Worm (Caenorhabditis elegans) whole organism, L1 larva: ENCODE data around the gene K11H12.11.

Experiments
- C16A3.4 ChIP-seq: fragments of 150-350 bp; optimal IDR thresholded peaks from 2 replicates; lab custom pipeline; 2014; ENCODE audit warnings: missing biosample characterization, missing genetic modification characterization
- Y116A8C.19 ChIP-seq: sonication (generic microtip); optimal IDR thresholded peaks from 2 replicates; lab custom pipeline; 2016; ENCODE audit warnings: missing compliant biosample characterization, missing genetic modification characterization, borderline replicate concordance
- aha-1 ChIP-seq: fragments of 150-350 bp; optimal IDR thresholded peaks from 2 replicates; lab custom pipeline; 2014; ENCODE audit warnings: missing biosample characterization, missing genetic modification characterization
- alr-1 ChIP-seq: fragments of 200-800 bp; sonication (Bioruptor generic); optimal IDR thresholded peaks from 2 replicates; lab custom pipeline; 2018; ENCODE audit warnings: borderline replicate concordance, mild to moderate bottlenecking, missing genetic modification characterization, missing compliant biosample characterization
- blmp-1 ChIP-seq: fragments of 150-350 bp; optimal IDR thresholded peaks from 2 replicates; lab custom pipeline; 2014; ENCODE audit warnings: missing biosample characterization, missing genetic modification characterization
- ceh-8 ChIP-seq: fragments of 200-800 bp; sonication (Bioruptor generic); optimal IDR thresholded peaks from 2 replicates; lab custom pipeline; 2018; ENCODE audit warnings: mild to moderate bottlenecking, missing genetic modification characterization, moderate library complexity, missing compliant biosample characterization
- ceh-82 ChIP-seq, 3 experiments: fragments of 150-350 bp in 1 of 3; sonication (generic microtip) in 2 of 3; optimal IDR thresholded peaks; 2 replicates each; lab custom pipeline; 2014 to 2017; ENCODE audit warnings: missing biosample characterization in 3 of 3, missing genetic modification characterization in 3 of 3
- ceh-88 ChIP-seq: fragments of 200-800 bp; sonication (Bioruptor generic); IDR thresholded peaks from 2 replicates; pipeline ENCODE4 v1.3.6; 2022; ENCODE audit warnings: missing genetic modification characterization, missing compliant biosample characterization
- ceh-90 ChIP-seq: sonication (generic microtip); optimal IDR thresholded peaks from 2 replicates; lab custom pipeline; 2016; ENCODE audit warnings: missing genetic modification characterization, missing compliant biosample characterization
- ces-1 ChIP-seq: fragments of 150-350 bp; optimal IDR thresholded peaks from 2 replicates; lab custom pipeline; 2014; ENCODE audit warnings: missing biosample characterization, missing genetic modification reagents, missing genetic modification characterization
- dsc-1 ChIP-seq: sonication (generic microtip); optimal IDR thresholded peaks from 2 replicates; lab custom pipeline; 2016; ENCODE audit warnings: mild to moderate bottlenecking, missing genetic modification characterization, missing compliant biosample characterization
- efl-1 ChIP-seq, 4 experiments: fragments of 150-350 bp; optimal IDR thresholded peaks in 3 of 4; peaks in 1 of 4; 1 replicate in 1 of 4; 2 replicates in 3 of 4; lab custom pipeline; 2014; ENCODE audit warnings: missing biosample characterization in 2 of 4, missing genetic modification characterization in 2 of 4, missing genetic modification reagents in 2 of 4
- egl-13 ChIP-seq: sonication (generic microtip); optimal IDR thresholded peaks from 2 replicates; lab custom pipeline; 2016; ENCODE audit warnings: missing genotype, missing genetic modification reagents, missing genetic modification characterization, missing compliant biosample characterization
- egl-27 ChIP-seq, 2 experiments: fragments of 150-350 bp in 1 of 2; sonication (generic microtip); optimal IDR thresholded peaks; 3 replicates each; lab custom pipeline; 2017 to 2018; ENCODE audit warnings: missing biosample characterization in 2 of 2, missing genetic modification characterization in 2 of 2, missing genetic modification reagents in 2 of 2
- ets-5 ChIP-seq: fragments of 200-800 bp; sonication (Bioruptor generic); IDR thresholded peaks from 2 replicates; pipeline ENCODE4 v1.3.6; 2022; ENCODE audit warnings: missing genetic modification characterization, missing compliant biosample characterization
- fkh-10 ChIP-seq: sonication (generic microtip); optimal IDR thresholded peaks from 2 replicates; lab custom pipeline; 2017; ENCODE audit warnings: missing biosample characterization, missing genetic modification reagents, missing genetic modification characterization
- fkh-4 ChIP-seq: sonication (generic microtip); optimal IDR thresholded peaks from 2 replicates; lab custom pipeline; 2016; ENCODE audit warnings: missing compliant biosample characterization, missing genetic modification characterization, borderline replicate concordance
- fkh-8 ChIP-seq: sonication (generic microtip); optimal IDR thresholded peaks from 2 replicates; lab custom pipeline; 2016; ENCODE audit warnings: mild to moderate bottlenecking, missing genetic modification characterization, missing compliant biosample characterization
- fos-1 ChIP-seq: fragments of 150-350 bp; optimal IDR thresholded peaks from 2 replicates; lab custom pipeline; 2014; ENCODE audit warnings: missing biosample characterization, missing genetic modification characterization
- hlh-17 ChIP-seq: fragments of 200-800 bp; sonication (Bioruptor generic); optimal IDR thresholded peaks from 2 replicates; lab custom pipeline; 2018; ENCODE audit warnings: missing genetic modification characterization, mild to moderate bottlenecking, missing compliant biosample characterization, moderate library complexity, borderline replicate concordance
- hlh-4 ChIP-seq: sonication (generic microtip); optimal IDR thresholded peaks from 2 replicates; lab custom pipeline; 2016; ENCODE audit warnings: mild to moderate bottlenecking, missing genetic modification characterization, missing compliant biosample characterization
- hpl-2 ChIP-seq: fragments of 150-350 bp; optimal IDR thresholded peaks from 2 replicates; lab custom pipeline; 2014; ENCODE audit warnings: missing biosample characterization, missing genetic modification reagents, missing genetic modification characterization
- irx-1 ChIP-seq: sonication (generic microtip); optimal IDR thresholded peaks from 2 replicates; lab custom pipeline; 2016; ENCODE audit warnings: missing genetic modification characterization, missing compliant biosample characterization
- isw-1 ChIP-seq: fragments of 200-800 bp; sonication (Bioruptor generic); IDR thresholded peaks from 2 replicates; pipeline ENCODE4 v1.3.6; 2022; ENCODE audit warnings: missing genetic modification characterization, missing compliant biosample characterization
- lin-13 ChIP-seq: fragments of 150-350 bp; optimal IDR thresholded peaks from 2 replicates; lab custom pipeline; 2014; ENCODE audit warnings: missing biosample characterization, missing genetic modification reagents, missing genetic modification characterization
- lin-14 ChIP-seq: fragments of 200-800 bp; sonication (Bioruptor generic); optimal IDR thresholded peaks from 2 replicates; lab custom pipeline; 2018; ENCODE audit warnings: mild to moderate bottlenecking, missing genetic modification characterization, moderate library complexity, missing compliant biosample characterization
- lin-15B ChIP-seq: fragments of 150-350 bp; sonication (generic microtip); optimal IDR thresholded peaks from 3 replicates; lab custom pipeline; 2014; ENCODE audit warnings: missing biosample characterization, missing genetic modification characterization
- lin-35 ChIP-seq, 2 experiments: fragments of 150-350 bp; optimal IDR thresholded peaks; 2 replicates each; lab custom pipeline; 2014; ENCODE audit warnings: missing biosample characterization in 2 of 2, missing genetic modification characterization in 2 of 2, missing genetic modification reagents in 2 of 2
- lin-39 ChIP-seq: fragments of 150-350 bp; optimal IDR thresholded peaks from 2 replicates; lab custom pipeline; 2014; ENCODE audit warnings: missing biosample characterization, missing genetic modification reagents, missing genetic modification characterization
- lir-3 ChIP-seq: sonication (generic microtip); optimal IDR thresholded peaks from 2 replicates; lab custom pipeline; 2016; ENCODE audit warnings: mild to moderate bottlenecking, missing genetic modification characterization, moderate library complexity, missing compliant biosample characterization; ENCODE audit not compliant: poor library complexity
- lsy-2 ChIP-seq, 2 experiments: fragments of 150-350 bp; optimal IDR thresholded peaks; 2 replicates each; lab custom pipeline; 2014; ENCODE audit warnings: missing biosample characterization in 2 of 2, missing genetic modification characterization in 2 of 2
- mdl-1 ChIP-seq, 2 experiments: fragments of 150-350 bp; optimal IDR thresholded peaks; 2 replicates each; lab custom pipeline; 2014 to 2017; ENCODE audit warnings: missing biosample characterization in 2 of 2, missing genetic modification characterization in 2 of 2, inconsistent platforms in 1 of 2
- mef-2 ChIP-seq: fragments of 150-350 bp; optimal IDR thresholded peaks from 2 replicates; lab custom pipeline; 2014; ENCODE audit warnings: missing biosample characterization, missing genetic modification characterization
- nhr-20 ChIP-seq: sonication (generic microtip); optimal IDR thresholded peaks from 2 replicates; lab custom pipeline; 2016; ENCODE audit warnings: mild to moderate bottlenecking, missing genetic modification characterization, missing compliant biosample characterization
- nhr-47 ChIP-seq: sonication (generic microtip); optimal IDR thresholded peaks from 2 replicates; lab custom pipeline; 2016; ENCODE audit warnings: mild to moderate bottlenecking, missing genetic modification characterization, moderate library complexity, missing compliant biosample characterization
- nhr-71 ChIP-seq: sonication (generic microtip); optimal IDR thresholded peaks from 2 replicates; lab custom pipeline; 2016; ENCODE audit warnings: mild to moderate bottlenecking, missing genetic modification characterization, moderate library complexity, missing compliant biosample characterization
- nhr-76 ChIP-seq: sonication (generic microtip); optimal IDR thresholded peaks from 2 replicates; lab custom pipeline; 2017; ENCODE audit warnings: missing biosample characterization, missing genetic modification characterization
- pag-3 ChIP-seq: sonication (generic microtip); optimal IDR thresholded peaks from 2 replicates; lab custom pipeline; 2017; ENCODE audit warnings: missing genetic modification characterization, mild to moderate bottlenecking, missing compliant biosample characterization, antibody characterized with exemption, borderline replicate concordance; ENCODE audit not compliant: insufficient read depth
- pax-3 ChIP-seq: fragments of 200-800 bp; sonication (Bioruptor generic); optimal IDR thresholded peaks from 2 replicates; lab custom pipeline; 2018; ENCODE audit warnings: mild to moderate bottlenecking, missing genetic modification characterization, moderate library complexity, missing compliant biosample characterization
- pqm-1 ChIP-seq: sonication (generic microtip); optimal IDR thresholded peaks from 3 replicates; lab custom pipeline; 2017; ENCODE audit warnings: missing biosample characterization, missing genetic modification characterization
- skn-1 ChIP-seq: fragments of 150-350 bp; optimal IDR thresholded peaks from 2 replicates; lab custom pipeline; 2014; ENCODE audit warnings: missing biosample characterization, missing genetic modification characterization
- snpc-4 ChIP-seq: fragments of 150-350 bp; optimal IDR thresholded peaks from 2 replicates; lab custom pipeline; 2014; ENCODE audit warnings: missing biosample characterization, missing genetic modification characterization
- snu-23 ChIP-seq: sonication (generic microtip); optimal IDR thresholded peaks from 2 replicates; lab custom pipeline; 2016; ENCODE audit warnings: missing genetic modification characterization, missing compliant biosample characterization
- sox-4 ChIP-seq: sonication (generic microtip); optimal IDR thresholded peaks from 2 replicates; lab custom pipeline; 2016; ENCODE audit warnings: missing genetic modification characterization, missing compliant biosample characterization
- sptf-1 ChIP-seq: fragments of 150-350 bp; optimal IDR thresholded peaks from 2 replicates; lab custom pipeline; 2014; ENCODE audit warnings: missing biosample characterization, missing genetic modification characterization
- sup-37 ChIP-seq: fragments of 200-800 bp; sonication (Bioruptor generic); optimal IDR thresholded peaks from 2 replicates; lab custom pipeline; 2018; ENCODE audit warnings: mild to moderate bottlenecking, missing genetic modification characterization, missing compliant biosample characterization
- swsn-7 ChIP-seq: sonication (generic microtip); optimal IDR thresholded peaks from 2 replicates; lab custom pipeline; 2016; ENCODE audit warnings: missing genetic modification characterization, missing compliant biosample characterization
- unc-130 ChIP-seq: fragments of 150-350 bp; optimal IDR thresholded peaks from 2 replicates; lab custom pipeline; 2017; ENCODE audit warnings: missing biosample characterization, missing genetic modification characterization, inconsistent platforms
- unc-30 ChIP-seq: sonication (generic microtip); optimal IDR thresholded peaks from 2 replicates; lab custom pipeline; 2017; ENCODE audit warnings: missing biosample characterization, missing genetic modification characterization
- unc-86 ChIP-seq: sonication (generic microtip); optimal IDR thresholded peaks from 2 replicates; lab custom pipeline; 2016; ENCODE audit warnings: missing genetic modification characterization, missing compliant biosample characterization
- zag-1 ChIP-seq: fragments of 150-350 bp; optimal IDR thresholded peaks from 2 replicates; lab custom pipeline; 2014; ENCODE audit warnings: missing biosample characterization, missing genetic modification characterization
- zip-4 ChIP-seq: fragments of 200-800 bp; sonication (Bioruptor generic); optimal IDR thresholded peaks from 2 replicates; lab custom pipeline; 2018; ENCODE audit warnings: mild to moderate bottlenecking, missing genetic modification characterization, moderate library complexity, missing compliant biosample characterization

K11H12.11 gene

ce11 chrIV:659585-659984, 10.8 kb downstream of the K11H12.11 start:
- TF ChIP-seq zip-4 (GFP tag; lab: Kevin White, UChicago) (no peak), nhr-47 (tag; lab: Kevin White, UChicago) (peak; percentile 42), lin-39 (tag; lab: Kevin White, UChicago) (no peak), zag-1 (tag; lab: Kevin White, UChicago) (no peak), nhr-71 (tag; lab: Kevin White, UChicago) (peak; percentile 33), efl-1 (optimal IDR thresholded peaks at IDR 0.05; lab: Kevin White, UChicago) (no peak), efl-1 (GFP tag; optimal IDR thresholded peaks at IDR 0.05 in 1 of 2; lab: Kevin White, UChicago) (no peak), snu-23 (peak; percentile 4), hlh-17 (GFP tag; lab: Kevin White, UChicago) (no peak), alr-1 (tag; lab: Kevin White, UChicago) (no peak), fkh-8 (peak; percentile 67), Y116A8C.19 (tag; lab: Kevin White, UChicago) (no peak), pqm-1 (no peak), egl-13 (tag; lab: Kevin White, UChicago) (peak; percentile 0), snpc-4 (tag; lab: Kevin White, UChicago) (no peak), ceh-82 (tag; optimal IDR thresholded peaks at IDR 0.05; lab: Kevin White, UChicago) (peak in 1 of 3 experiments; percentile 42), unc-30 (tag; lab: Kevin White, UChicago) (no peak), hpl-2 (no peak), skn-1 (tag; lab: Kevin White, UChicago) (no peak), nhr-76 (tag; lab: Kevin White, UChicago) (no peak), isw-1 (GFP tag; lab: Robert Waterston, UW) (no peak), nhr-20 (tag; lab: Kevin White, UChicago) (no peak), C16A3.4 (no peak), mef-2 (no peak), ceh-90 (no peak), lin-35 (GFP tag; optimal IDR thresholded peaks at IDR 0.05; lab: Kevin White, UChicago) (no peak), sup-37 (GFP tag; lab: Kevin White, UChicago) (no peak), mdl-1 (tag; optimal IDR thresholded peaks at IDR 0.05; lab: Kevin White, UChicago) (no peak), irx-1 (no peak), ces-1 (GFP tag; lab: Kevin White, UChicago) (no peak), ceh-8 (no peak), hlh-4 (tag; lab: Kevin White, UChicago) (no peak), lin-14 (GFP tag; lab: Kevin White, UChicago) (peak; percentile 64), pag-3 (tag; lab: Kevin White, UChicago) (no peak), lsy-2 (tag; optimal IDR thresholded peaks at IDR 0.05; lab: Kevin White, UChicago) (peak in 1 of 2 experiments; percentile 32), fos-1 (tag; lab: Kevin White, UChicago) (no peak), unc-86 (tag; lab: Kevin White, UChicago) (peak; percentile 64), lin-15B (tag; lab: Kevin White, UChicago) (no peak), egl-27 (tag; optimal IDR thresholded peaks at IDR 0.05; lab: Kevin White, UChicago) (no peak), swsn-7 (tag; lab: Kevin White, UChicago) (no peak), lin-13 (GFP tag; lab: Kevin White, UChicago) (no peak), fkh-4 (tag; lab: Kevin White, UChicago) (no peak), ets-5 (no peak), dsc-1 (tag; lab: Kevin White, UChicago) (peak; percentile 33), aha-1 (tag; lab: Kevin White, UChicago) (no peak), fkh-10 (GFP tag; lab: Kevin White, UChicago) (peak; percentile 7), lir-3 (no peak), sox-4 (tag; lab: Kevin White, UChicago) (no peak), unc-130 (tag; lab: Kevin White, UChicago) (no peak), ceh-88 (GFP tag; lab: Robert Waterston, UW) (no peak), blmp-1 (tag; lab: Kevin White, UChicago) (no peak), sptf-1 (tag; lab: Kevin White, UChicago) (no peak), pax-3 (tag; lab: Kevin White, UChicago) (no peak)
